Worm (Caenorhabditis elegans) whole organism, L1 larva: ENCODE data around the gene cec-7.

Source experiments
- dpl-1 ChIP-seq, 3 experiments: fragments of 150-350 bp in 2 of 3; sonication (generic microtip) in 1 of 3; optimal IDR thresholded peaks; 2 replicates each; lab custom pipeline; 2014 to 2017; ENCODE audit warnings: missing biosample characterization in 3 of 3, missing genetic modification characterization in 3 of 3, missing genetic modification reagents in 3 of 3
- fkh-10 ChIP-seq: sonication (generic microtip); optimal IDR thresholded peaks from 2 replicates; lab custom pipeline; 2017; ENCODE audit warnings: missing biosample characterization, missing genetic modification reagents, missing genetic modification characterization
- nhr-28 ChIP-seq: fragments of 150-350 bp; optimal IDR thresholded peaks from 2 replicates; lab custom pipeline; 2014; ENCODE audit warnings: missing biosample characterization, missing genetic modification characterization
- nhr-47 ChIP-seq: sonication (generic microtip); optimal IDR thresholded peaks from 2 replicates; lab custom pipeline; 2016; ENCODE audit warnings: mild to moderate bottlenecking, missing genetic modification characterization, moderate library complexity, missing compliant biosample characterization
- nhr-77 ChIP-seq: fragments of 150-350 bp; optimal IDR thresholded peaks from 2 replicates; lab custom pipeline; 2014; ENCODE audit warnings: missing biosample characterization, missing genetic modification characterization
- sox-4 ChIP-seq: sonication (generic microtip); optimal IDR thresholded peaks from 2 replicates; lab custom pipeline; 2016; ENCODE audit warnings: missing genetic modification characterization, missing compliant biosample characterization
- zag-1 ChIP-seq: fragments of 150-350 bp; optimal IDR thresholded peaks from 2 replicates; lab custom pipeline; 2014; ENCODE audit warnings: missing biosample characterization, missing genetic modification characterization

- TF ChIP-seq dpl-1 (GFP tag; optimal IDR thresholded peaks at IDR 0.05; lab: Kevin White, UChicago) = no peak
- TF ChIP-seq nhr-47 = no peak
- no peak for TF ChIP-seq fkh-10 (GFP tag; lab: Kevin White, UChicago)
- TF ChIP-seq nhr-28 (tag; lab: Kevin White, UChicago) = no peak
- TF ChIP-seq zag-1 (tag; lab: Kevin White, UChicago) = no peak
- no peak for TF ChIP-seq sox-4
- no peak for TF ChIP-seq nhr-77 (tag; lab: Kevin White, UChicago)
Observed at ce11 chrIII:12849691-12850090, 27.7 kb downstream of the cec-7 start.
